Worm (Caenorhabditis elegans) whole organism, late embryonic: Measurements from ENCODE around the gene knl-1.

Experiments used
- K02D7.2 ChIP-seq: sonication (generic microtip); optimal IDR thresholded peaks from 2 replicates; lab custom pipeline; 2017; ENCODE audit warnings: mild to moderate bottlenecking, missing genetic modification characterization, missing compliant biosample characterization
- ceh-2 ChIP-seq: sonication (generic microtip); optimal IDR thresholded peaks from 2 replicates; lab custom pipeline; 2016; ENCODE audit warnings: missing genotype, missing genetic modification characterization, missing compliant biosample characterization
- elt-2 ChIP-seq: sonication (generic microtip); optimal IDR thresholded peaks from 2 replicates; lab custom pipeline; 2016; ENCODE audit warnings: missing genetic modification reagents, missing genetic modification characterization, missing compliant biosample characterization
- fkh-10 ChIP-seq: fragments of 150-350 bp; optimal IDR thresholded peaks from 2 replicates; lab custom pipeline; 2014; ENCODE audit warnings: missing biosample characterization, missing genetic modification reagents, missing genetic modification characterization
- hlh-6 ChIP-seq: sonication (generic microtip); optimal IDR thresholded peaks from 2 replicates; lab custom pipeline; 2016; ENCODE audit warnings: missing genotype, missing genetic modification characterization, missing compliant biosample characterization
- nfya-1 ChIP-seq: sonication (generic microtip); optimal IDR thresholded peaks from 2 replicates; lab custom pipeline; 2017; ENCODE audit warnings: missing genetic modification characterization, mild to moderate bottlenecking, missing compliant biosample characterization, antibody characterized with exemption, moderate library complexity
- pag-3 ChIP-seq: sonication (generic microtip); optimal IDR thresholded peaks from 2 replicates; lab custom pipeline; 2016; ENCODE audit warnings: missing compliant biosample characterization, missing genetic modification characterization, borderline replicate concordance
- pha-2 ChIP-seq: sonication (generic microtip); optimal IDR thresholded peaks from 2 replicates; lab custom pipeline; 2017; ENCODE audit warnings: mild to moderate bottlenecking, missing genetic modification characterization, missing compliant biosample characterization
- pha-4 ChIP-seq: fragments of 150-350 bp; optimal IDR thresholded peaks from 2 replicates; lab custom pipeline; 2018; ENCODE audit warnings: missing biosample characterization, missing genetic modification reagents, missing genetic modification characterization
- pros-1 ChIP-seq: fragments of 150-350 bp; optimal IDR thresholded peaks from 2 replicates; lab custom pipeline; 2014; ENCODE audit warnings: missing biosample characterization, missing genetic modification reagents, missing genetic modification characterization
- ttx-3 ChIP-seq: sonication (generic microtip); optimal IDR thresholded peaks from 2 replicates; lab custom pipeline; 2016; ENCODE audit warnings: missing genetic modification reagents, missing genetic modification characterization, missing compliant biosample characterization
- unc-3 ChIP-seq, 2 experiments: fragments of 200-800 bp in 1 of 2; sonication (Bioruptor generic) in 1 of 2; sonication (generic microtip) in 1 of 2; conservative IDR thresholded peaks in 1 of 2; optimal IDR thresholded peaks in 1 of 2; 2 replicates each; pipeline versions ENCODE4 v1.3.6 to Lab custom; 2016 to 2022; ENCODE audit warnings: missing compliant biosample characterization in 2 of 2, missing genetic modification characterization in 2 of 2, missing genetic modification reagents in 1 of 2

DNA sequence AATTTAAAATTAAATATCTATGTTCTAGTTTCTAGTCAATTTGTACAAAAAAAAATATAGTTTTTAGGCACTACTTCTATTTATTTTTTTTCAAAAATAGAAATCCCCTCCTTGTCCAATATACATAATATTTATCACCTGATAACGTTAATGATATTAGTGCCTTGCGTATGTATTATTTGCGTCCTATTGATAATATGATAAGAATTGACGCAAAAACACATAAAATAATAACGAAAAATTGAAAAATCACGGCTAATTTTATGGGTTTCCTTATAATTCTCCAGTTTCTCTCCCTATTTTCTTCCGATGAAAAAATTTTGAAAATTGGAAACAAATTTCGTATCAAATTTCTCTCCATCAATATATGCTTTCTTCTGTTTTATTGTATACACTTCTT, 49.3 kb downstream of the knl-1 start:
- TF ChIP-seq pros-1 (tag; lab: Kevin White, UChicago) (no peak), pha-4 (tag; lab: Kevin White, UChicago) (no peak), pag-3 (no peak), unc-3 (GFP tag; conservative IDR thresholded peaks at IDR 0.05; lab: Robert Waterston, UW) (no peak), unc-3 (tag; optimal IDR thresholded peaks at IDR 0.05; lab: Kevin White, UChicago) (no peak), elt-2 (tag; lab: Kevin White, UChicago) (peak; percentile 82), nfya-1 (tag; lab: Kevin White, UChicago) (no peak), K02D7.2 (no peak), pha-2 (tag; lab: Kevin White, UChicago) (no peak), ceh-2 (tag; lab: Kevin White, UChicago) (no peak), ttx-3 (tag; lab: Kevin White, UChicago) (no peak), hlh-6 (no peak), fkh-10 (GFP tag; lab: Kevin White, UChicago) (no peak)
